Worm (Caenorhabditis elegans) whole organism, late embryonic: ENCODE results near the gene tmem-131.
A peak's percentile ranks its signal among the peaks of the same experiment; 100 is the strongest.

Source experiments
- ahr-1 ChIP-seq: sonication (generic microtip); optimal IDR thresholded peaks from 2 replicates; lab custom pipeline; 2016; ENCODE audit warnings: missing genetic modification characterization, missing compliant biosample characterization
- ama-1 ChIP-seq: fragments of 150-350 bp; optimal IDR thresholded peaks from 2 replicates; lab custom pipeline; 2014
- ceh-14 ChIP-seq: sonication (generic microtip); optimal IDR thresholded peaks from 2 replicates; lab custom pipeline; 2016; ENCODE audit warnings: missing genotype, missing genetic modification characterization, missing compliant biosample characterization
- ceh-2 ChIP-seq: sonication (generic microtip); optimal IDR thresholded peaks from 2 replicates; lab custom pipeline; 2016; ENCODE audit warnings: missing genotype, missing genetic modification characterization, missing compliant biosample characterization
- ceh-30 ChIP-seq: fragments of 150-350 bp; optimal IDR thresholded peaks from 2 replicates; lab custom pipeline; 2014; ENCODE audit warnings: missing biosample characterization, missing genetic modification characterization
- ceh-31 ChIP-seq: sonication (generic microtip); optimal IDR thresholded peaks from 2 replicates; lab custom pipeline; 2016; ENCODE audit warnings: missing genetic modification characterization, missing compliant biosample characterization
- ceh-48 ChIP-seq: sonication (generic microtip); optimal IDR thresholded peaks from 2 replicates; lab custom pipeline; 2016; ENCODE audit warnings: missing genetic modification characterization, inconsistent platforms, missing compliant biosample characterization
- ceh-6 ChIP-seq: fragments of 200-800 bp; sonication (Bioruptor generic); optimal IDR thresholded peaks from 2 replicates; lab custom pipeline; 2018; ENCODE audit warnings: mild to moderate bottlenecking, missing genetic modification characterization, missing compliant biosample characterization
- ceh-9 ChIP-seq: sonication (generic microtip); optimal IDR thresholded peaks from 2 replicates; lab custom pipeline; 2016; ENCODE audit warnings: mild to moderate bottlenecking, missing genetic modification characterization, inconsistent platforms, missing compliant biosample characterization
- elt-2 ChIP-seq: sonication (generic microtip); optimal IDR thresholded peaks from 2 replicates; lab custom pipeline; 2016; ENCODE audit warnings: missing genetic modification reagents, missing genetic modification characterization, missing compliant biosample characterization
- ets-4 ChIP-seq: sonication (generic microtip); optimal IDR thresholded peaks from 2 replicates; lab custom pipeline; 2016; ENCODE audit warnings: missing genetic modification characterization, missing compliant biosample characterization
- fax-1 ChIP-seq: sonication (generic microtip); optimal IDR thresholded peaks from 2 replicates; lab custom pipeline; 2016; ENCODE audit warnings: missing genotype, missing genetic modification characterization, missing compliant biosample characterization
- fkh-10 ChIP-seq: fragments of 150-350 bp; optimal IDR thresholded peaks from 2 replicates; lab custom pipeline; 2014; ENCODE audit warnings: missing biosample characterization, missing genetic modification reagents, missing genetic modification characterization
- hlh-13 ChIP-seq: fragments of 200-800 bp; sonication (Bioruptor generic); optimal IDR thresholded peaks from 2 replicates; lab custom pipeline; 2018; ENCODE audit warnings: mild to moderate bottlenecking, missing genetic modification characterization, missing compliant biosample characterization
- hlh-15 ChIP-seq: sonication (generic microtip); optimal IDR thresholded peaks from 2 replicates; lab custom pipeline; 2016; ENCODE audit warnings: missing genetic modification characterization, missing compliant biosample characterization
- hlh-30 ChIP-seq: sonication (generic microtip); optimal IDR thresholded peaks from 2 replicates; lab custom pipeline; 2017; ENCODE audit warnings: antibody characterized with exemption, missing genetic modification characterization, missing compliant biosample characterization; ENCODE audit not compliant: insufficient read depth
- hlh-6 ChIP-seq: sonication (generic microtip); optimal IDR thresholded peaks from 2 replicates; lab custom pipeline; 2016; ENCODE audit warnings: missing genotype, missing genetic modification characterization, missing compliant biosample characterization
- lim-6 ChIP-seq: sonication (generic microtip); optimal IDR thresholded peaks from 2 replicates; lab custom pipeline; 2016; ENCODE audit warnings: missing genetic modification characterization, missing compliant biosample characterization
- lin-11 ChIP-seq: fragments of 200-800 bp; sonication (Bioruptor generic); optimal IDR thresholded peaks from 2 replicates; lab custom pipeline; 2018; ENCODE audit warnings: mild to moderate bottlenecking, missing genetic modification characterization, missing compliant biosample characterization
- madf-2 ChIP-seq: sonication (generic microtip); optimal IDR thresholded peaks from 2 replicates; lab custom pipeline; 2017; ENCODE audit warnings: missing genetic modification characterization, missing compliant biosample characterization
- nfya-1 ChIP-seq: sonication (generic microtip); optimal IDR thresholded peaks from 2 replicates; lab custom pipeline; 2017; ENCODE audit warnings: missing genetic modification characterization, mild to moderate bottlenecking, missing compliant biosample characterization, antibody characterized with exemption, moderate library complexity
- nhr-11 ChIP-seq: fragments of 150-350 bp; optimal IDR thresholded peaks from 2 replicates; lab custom pipeline; 2014; ENCODE audit warnings: missing biosample characterization, missing genetic modification characterization
- npax-4 ChIP-seq: sonication (generic microtip); optimal IDR thresholded peaks from 2 replicates; lab custom pipeline; 2016; ENCODE audit warnings: missing genetic modification characterization, missing compliant biosample characterization
- odd-2 ChIP-seq: sonication (generic microtip); optimal IDR thresholded peaks from 2 replicates; lab custom pipeline; 2017; ENCODE audit warnings: antibody characterized with exemption, mild to moderate bottlenecking, missing genetic modification characterization, missing compliant biosample characterization
- pat-9 ChIP-seq: fragments of 200-800 bp; sonication (Bioruptor generic); optimal IDR thresholded peaks from 2 replicates; lab custom pipeline; 2018; ENCODE audit warnings: mild to moderate bottlenecking, missing genetic modification characterization, moderate library complexity, missing compliant biosample characterization
- pha-4 ChIP-seq: fragments of 150-350 bp; optimal IDR thresholded peaks from 2 replicates; lab custom pipeline; 2018; ENCODE audit warnings: missing biosample characterization, missing genetic modification reagents, missing genetic modification characterization
- pros-1 ChIP-seq: fragments of 150-350 bp; optimal IDR thresholded peaks from 2 replicates; lab custom pipeline; 2014; ENCODE audit warnings: missing biosample characterization, missing genetic modification reagents, missing genetic modification characterization
- ref-2 ChIP-seq: sonication (generic microtip); optimal IDR thresholded peaks from 2 replicates; lab custom pipeline; 2016; ENCODE audit warnings: missing genetic modification characterization, missing compliant biosample characterization
- rnt-1 ChIP-seq: sonication (generic microtip); optimal IDR thresholded peaks from 2 replicates; lab custom pipeline; 2016; ENCODE audit warnings: missing genetic modification characterization, missing compliant biosample characterization
- sox-2 ChIP-seq: fragments of 200-800 bp; sonication (Bioruptor generic); IDR thresholded peaks from 2 replicates; pipeline ENCODE4 v1.3.6; 2022; ENCODE audit warnings: missing genetic modification reagents, missing genetic modification characterization, missing compliant biosample characterization
- tbx-2 ChIP-seq: sonication (generic microtip); optimal IDR thresholded peaks from 2 replicates; lab custom pipeline; 2016; ENCODE audit warnings: missing genetic modification characterization, missing compliant biosample characterization
- tbx-7 ChIP-seq: sonication (generic microtip); optimal IDR thresholded peaks from 2 replicates; lab custom pipeline; 2016; ENCODE audit warnings: missing genotype, missing genetic modification characterization, missing compliant biosample characterization
- ttx-3 ChIP-seq: sonication (generic microtip); optimal IDR thresholded peaks from 2 replicates; lab custom pipeline; 2016; ENCODE audit warnings: missing genetic modification reagents, missing genetic modification characterization, missing compliant biosample characterization
- unc-42 ChIP-seq: sonication (generic microtip); optimal IDR thresholded peaks from 2 replicates; lab custom pipeline; 2016; ENCODE audit warnings: missing genotype, missing genetic modification characterization, missing compliant biosample characterization
- unc-55 ChIP-seq: sonication (generic microtip); optimal IDR thresholded peaks from 2 replicates; lab custom pipeline; 2017; ENCODE audit warnings: missing biosample characterization, missing genetic modification reagents, missing genetic modification characterization
- unc-86 ChIP-seq: sonication (generic microtip); optimal IDR thresholded peaks from 2 replicates; lab custom pipeline; 2016; ENCODE audit warnings: missing genetic modification characterization, missing compliant biosample characterization
- zip-5 ChIP-seq: sonication (generic microtip); optimal IDR thresholded peaks from 2 replicates; lab custom pipeline; 2016; ENCODE audit warnings: missing genetic modification characterization, missing compliant biosample characterization

The tmem-131 gene

ce11 chrIII:5027219-5027618 lies 29.3 kb upstream of the tmem-131 start:
- no peak for TF ChIP-seq hlh-15
- no peak for TF ChIP-seq ets-4

ce11 chrIII:5026366-5026765 lies 28.4 kb upstream of the tmem-131 start:
- no peak for TF ChIP-seq fkh-10 (GFP tag; lab: Kevin White, UChicago)
- no peak for TF ChIP-seq elt-2 (tag; lab: Kevin White, UChicago)
- no peak for TF ChIP-seq ceh-9 (tag; lab: Kevin White, UChicago)
- no peak for TF ChIP-seq madf-2 (tag; lab: Kevin White, UChicago)
- TF ChIP-seq ceh-30 (tag; lab: Kevin White, UChicago), result no peak
- no peak for TF ChIP-seq unc-86
- TF ChIP-seq hlh-6 (tag; lab: Kevin White, UChicago), result no peak
- TF ChIP-seq ceh-2 (tag; lab: Kevin White, UChicago), result no peak
- no peak for TF ChIP-seq ceh-6 (GFP tag; lab: Kevin White, UChicago)
- no peak for TF ChIP-seq lin-11 (tag; lab: Kevin White, UChicago)
- TF ChIP-seq pat-9, result no peak
- TF ChIP-seq ceh-14 (tag; lab: Kevin White, UChicago), result no peak
- no peak for TF ChIP-seq lim-6 (tag; lab: Kevin White, UChicago)
- TF ChIP-seq odd-2 (tag; lab: Kevin White, UChicago), result no peak
- TF ChIP-seq npax-4 (tag; lab: Kevin White, UChicago), result no peak
- TF ChIP-seq zip-5 (tag; lab: Kevin White, UChicago), result no peak
- no peak for TF ChIP-seq ttx-3 (tag; lab: Kevin White, UChicago)
- no peak for TF ChIP-seq unc-55 (GFP tag; lab: Kevin White, UChicago)

ce11 chrIII:5025136-5025629 lies 27.2 kb upstream of the tmem-131 start:
- TF ChIP-seq ama-1 (lab: Kevin White, UChicago) (peak; percentile 34), tbx-7 (tag; lab: Kevin White, UChicago) (no peak)

ce11 chrIII:5024393-5024964 lies 26.5 kb upstream of the tmem-131 start, which contains the start of gene pcf-11:
pcf-11 (plus strand) TSS chrIII:5024914.
- TF ChIP-seq ahr-1 (tag; lab: Kevin White, UChicago) (no peak), pros-1 (tag; lab: Kevin White, UChicago) (peak; percentile 14), rnt-1 (tag; lab: Kevin White, UChicago) (peak; percentile 35), unc-55 (GFP tag; lab: Kevin White, UChicago) (peak; percentile 70), nfya-1 (tag; lab: Kevin White, UChicago) (peak; percentile 68), pha-4 (tag; lab: Kevin White, UChicago) (no peak), unc-42 (tag; lab: Kevin White, UChicago) (peak; percentile 27), hlh-13 (GFP tag; lab: Kevin White, UChicago) (no peak), ets-4 (peak; percentile 43), ceh-31 (tag; lab: Kevin White, UChicago) (peak; percentile 53), fax-1 (no peak), ceh-2 (tag; lab: Kevin White, UChicago) (peak; percentile 18), ceh-48 (tag; lab: Kevin White, UChicago) (peak; percentile 83), unc-86 (peak; percentile 7), tbx-2 (peak; percentile 17), ref-2 (tag; lab: Kevin White, UChicago) (peak; percentile 63), hlh-30 (tag; lab: Kevin White, UChicago) (peak; percentile 88), nhr-11 (no peak), sox-2 (no peak)
